Worm (Caenorhabditis elegans) whole organism, L2 larva: ENCODE data around the gene sru-25.

Experiments used
- C34F6.9 ChIP-seq: fragments of 150-350 bp; optimal IDR thresholded peaks from 2 replicates; lab custom pipeline; 2014; ENCODE audit warnings: missing biosample characterization, missing genetic modification characterization
- F13H6.1 ChIP-seq: sonication (generic microtip); optimal IDR thresholded peaks from 2 replicates; lab custom pipeline; 2016; ENCODE audit warnings: missing genetic modification characterization, missing compliant biosample characterization
- R02D3.7 ChIP-seq: fragments of 150-350 bp; optimal IDR thresholded peaks from 2 replicates; lab custom pipeline; 2014; ENCODE audit warnings: missing biosample characterization, missing genetic modification characterization
- Y55F3AM.14 ChIP-seq: fragments of 200-800 bp; sonication (Bioruptor generic); optimal IDR thresholded peaks from 2 replicates; lab custom pipeline; 2018; ENCODE audit warnings: mild to moderate bottlenecking, missing genetic modification characterization, missing compliant biosample characterization
- ZK546.5 ChIP-seq: sonication (generic microtip); optimal IDR thresholded peaks from 2 replicates; lab custom pipeline; 2017; ENCODE audit warnings: missing biosample characterization, missing genetic modification characterization
- alr-1 ChIP-seq: fragments of 150-350 bp; optimal IDR thresholded peaks from 2 replicates; lab custom pipeline; 2014; ENCODE audit warnings: missing biosample characterization, missing genetic modification characterization
- aly-2 ChIP-seq: fragments of 150-350 bp; optimal IDR thresholded peaks from 2 replicates; lab custom pipeline; 2014; ENCODE audit warnings: missing biosample characterization, missing genetic modification characterization
- ama-1 ChIP-seq: fragments of 150-350 bp; optimal IDR thresholded peaks from 2 replicates; lab custom pipeline; 2018; ENCODE audit warnings: inconsistent platforms
- blmp-1 ChIP-seq: sonication (generic microtip); optimal IDR thresholded peaks from 2 replicates; lab custom pipeline; 2017; ENCODE audit warnings: missing genetic modification characterization, mild to moderate bottlenecking, missing compliant biosample characterization, antibody characterized with exemption, moderate library complexity; ENCODE audit not compliant: insufficient read depth
- ceh-16 ChIP-seq: fragments of 150-350 bp; optimal IDR thresholded peaks from 2 replicates; lab custom pipeline; 2014; ENCODE audit warnings: missing biosample characterization, missing genetic modification characterization
- ceh-82 ChIP-seq: fragments of 150-350 bp; optimal IDR thresholded peaks from 2 replicates; lab custom pipeline; 2014; ENCODE audit warnings: missing biosample characterization, missing genetic modification characterization
- dmd-4 ChIP-seq: sonication (generic microtip); optimal IDR thresholded peaks from 2 replicates; lab custom pipeline; 2017; ENCODE audit warnings: missing biosample characterization, missing genetic modification characterization
- elt-3 ChIP-seq: sonication (generic microtip); optimal IDR thresholded peaks from 2 replicates; lab custom pipeline; 2017; ENCODE audit warnings: missing biosample characterization, missing genetic modification characterization
- fos-1 ChIP-seq: fragments of 150-350 bp; optimal IDR thresholded peaks from 2 replicates; lab custom pipeline; 2014; ENCODE audit warnings: missing biosample characterization, missing genetic modification characterization
- gmeb-1 ChIP-seq: fragments of 150-350 bp; optimal IDR thresholded peaks from 2 replicates; lab custom pipeline; 2014; ENCODE audit warnings: missing biosample characterization, missing genetic modification characterization
- lin-11 ChIP-seq: fragments of 150-350 bp; sonication (generic microtip); optimal IDR thresholded peaks from 2 replicates; lab custom pipeline; 2014; ENCODE audit warnings: missing biosample characterization, missing genetic modification characterization, inconsistent platforms, mixed read lengths
- lin-13 ChIP-seq: fragments of 150-350 bp; optimal IDR thresholded peaks from 2 replicates; lab custom pipeline; 2014; ENCODE audit warnings: missing biosample characterization, missing genetic modification reagents, missing genetic modification characterization
- lin-39 ChIP-seq: fragments of 150-350 bp; optimal IDR thresholded peaks from 2 replicates; lab custom pipeline; 2014; ENCODE audit warnings: missing biosample characterization, missing genetic modification reagents, missing genetic modification characterization
- lsy-2 ChIP-seq, 2 experiments: fragments of 150-350 bp in 1 of 2; sonication (generic microtip) in 1 of 2; optimal IDR thresholded peaks; 2 replicates each; lab custom pipeline; 2014 to 2017; ENCODE audit warnings: missing biosample characterization in 2 of 2, missing genetic modification characterization in 2 of 2
- mab-5 ChIP-seq: fragments of 150-350 bp; optimal IDR thresholded peaks from 2 replicates; lab custom pipeline; 2014; ENCODE audit warnings: missing biosample characterization, missing genetic modification characterization
- mbf-1 ChIP-seq: sonication (generic microtip); optimal IDR thresholded peaks from 2 replicates; lab custom pipeline; 2017; ENCODE audit warnings: missing biosample characterization, missing genetic modification characterization
- mdl-1 ChIP-seq, 2 experiments: fragments of 150-350 bp in 1 of 2; sonication (generic microtip) in 1 of 2; optimal IDR thresholded peaks; 2 replicates each; lab custom pipeline; 2017; ENCODE audit warnings: missing biosample characterization in 2 of 2, missing genetic modification characterization in 2 of 2
- nhr-10 ChIP-seq: sonication (generic microtip); optimal IDR thresholded peaks from 2 replicates; lab custom pipeline; 2017; ENCODE audit warnings: missing biosample characterization, missing genetic modification characterization
- nhr-11 ChIP-seq: fragments of 150-350 bp; optimal IDR thresholded peaks from 2 replicates; lab custom pipeline; 2014; ENCODE audit warnings: missing biosample characterization, missing genetic modification characterization
- nhr-12 ChIP-seq: fragments of 150-350 bp; optimal IDR thresholded peaks from 2 replicates; lab custom pipeline; 2014; ENCODE audit warnings: missing biosample characterization, missing genetic modification characterization
- nhr-129 ChIP-seq: fragments of 150-350 bp; optimal IDR thresholded peaks from 2 replicates; lab custom pipeline; 2014; ENCODE audit warnings: missing biosample characterization, missing genetic modification characterization
- nhr-21 ChIP-seq: fragments of 150-350 bp; optimal IDR thresholded peaks from 2 replicates; lab custom pipeline; 2014; ENCODE audit warnings: missing biosample characterization, missing genetic modification characterization
- nhr-23 ChIP-seq: fragments of 150-350 bp; optimal IDR thresholded peaks from 2 replicates; lab custom pipeline; 2014; ENCODE audit warnings: missing biosample characterization, missing genetic modification reagents, missing genetic modification characterization
- nhr-25 ChIP-seq: fragments of 150-350 bp; sonication (generic microtip); optimal IDR thresholded peaks from 3 replicates; lab custom pipeline; 2014; ENCODE audit warnings: missing biosample characterization, missing genetic modification characterization
- nhr-6 ChIP-seq: fragments of 150-350 bp; optimal IDR thresholded peaks from 2 replicates; lab custom pipeline; 2014; ENCODE audit warnings: missing biosample characterization, missing genetic modification characterization
- nhr-77 ChIP-seq: fragments of 150-350 bp; optimal IDR thresholded peaks from 2 replicates; lab custom pipeline; 2014; ENCODE audit warnings: missing biosample characterization, missing genetic modification characterization
- peb-1 ChIP-seq: fragments of 150-350 bp; optimal IDR thresholded peaks from 2 replicates; lab custom pipeline; 2014; ENCODE audit warnings: missing biosample characterization, missing genetic modification characterization
- sma-3 ChIP-seq: sonication (generic microtip); optimal IDR thresholded peaks from 2 replicates; lab custom pipeline; 2016; ENCODE audit warnings: missing genetic modification reagents, missing genetic modification characterization, missing compliant biosample characterization
- sma-9 ChIP-seq, 2 experiments: fragments of 150-350 bp in 1 of 2; sonication (generic microtip) in 1 of 2; optimal IDR thresholded peaks; 2 replicates each; lab custom pipeline; 2014 to 2016; ENCODE audit warnings: missing genetic modification characterization in 2 of 2, mild to moderate bottlenecking in 1 of 2, missing biosample characterization in 1 of 2, missing compliant biosample characterization in 1 of 2, missing genetic modification reagents in 1 of 2, moderate library complexity in 1 of 2
- snpc-4 ChIP-seq: fragments of 150-350 bp; optimal IDR thresholded peaks from 2 replicates; lab custom pipeline; 2014; ENCODE audit warnings: missing biosample characterization, missing genetic modification characterization
- unc-55 ChIP-seq: fragments of 150-350 bp; sonication (generic microtip); optimal IDR thresholded peaks from 3 replicates; lab custom pipeline; 2014; ENCODE audit warnings: missing biosample characterization, missing genetic modification reagents, missing genetic modification characterization
- unc-62 ChIP-seq: fragments of 150-350 bp; optimal IDR thresholded peaks from 2 replicates; lab custom pipeline; 2014; ENCODE audit warnings: missing biosample characterization, missing genetic modification reagents, missing genetic modification characterization
- ztf-1 ChIP-seq: fragments of 200-800 bp; sonication (Bioruptor generic); conservative IDR thresholded peaks from 2 replicates; pipeline ENCODE4 v1.3.6; 2022; ENCODE audit warnings: missing genetic modification characterization, missing compliant biosample characterization
- ztf-11 ChIP-seq: sonication (generic microtip); optimal IDR thresholded peaks from 2 replicates; lab custom pipeline; 2017; ENCODE audit warnings: missing biosample characterization, missing genetic modification characterization
- ztf-4 ChIP-seq: fragments of 150-350 bp; optimal IDR thresholded peaks from 2 replicates; lab custom pipeline; 2014; ENCODE audit warnings: missing biosample characterization, missing genetic modification characterization

The sru-25 gene

ce11 chrV:699489-700129 lies 25.5 kb upstream of the sru-25 start, which contains the start of the genes ugt-29 and srx-5:
ugt-29 (minus strand) TSS chrV:699589.
srx-5 (plus strand) TSS chrV:700079.
- TF ChIP-seq mab-5 (tag; lab: Kevin White, UChicago) (no peak), nhr-23 (tag; lab: Kevin White, UChicago) (no peak), nhr-6 (tag; lab: Kevin White, UChicago) (no peak), alr-1 (tag; lab: Kevin White, UChicago) (no peak), sma-3 (no peak), elt-3 (tag; lab: Kevin White, UChicago) (no peak), dmd-4 (tag; lab: Kevin White, UChicago) (no peak), F13H6.1 (tag; lab: Kevin White, UChicago) (no peak)

ce11 chrV:699051-699450 lies 24.9 kb upstream of the sru-25 start:
- TF ChIP-seq Y55F3AM.14 (GFP tag; lab: Kevin White, UChicago) = no peak
- no peak for TF ChIP-seq nhr-129 (tag; lab: Kevin White, UChicago)
- no peak for TF ChIP-seq ZK546.5
- TF ChIP-seq sma-9 (GFP tag; optimal IDR thresholded peaks at IDR 0.05; lab: Kevin White, UChicago) = no peak
- TF ChIP-seq sma-9 (tag; optimal IDR thresholded peaks at IDR 0.05; lab: Kevin White, UChicago) = no peak

ce11 chrV:695914-696313 lies 21.8 kb upstream of the sru-25 start, which contains the start of gene srj-52:
srj-52 (minus strand) TSS chrV:696014.
- TF ChIP-seq nhr-10 (tag; lab: Kevin White, UChicago) = no peak
- TF ChIP-seq ceh-82 (tag; lab: Kevin White, UChicago) = no peak
- no peak for TF ChIP-seq R02D3.7 (tag; lab: Kevin White, UChicago)
- TF ChIP-seq lin-13 (GFP tag; lab: Kevin White, UChicago) = no peak
- TF ChIP-seq lsy-2 (tag; optimal IDR thresholded peaks at IDR 0.05; lab: Kevin White, UChicago) = no peak
- no peak for TF ChIP-seq nhr-23 (tag; lab: Kevin White, UChicago)
- no peak for TF ChIP-seq nhr-77
- no peak for TF ChIP-seq lin-11 (tag; lab: Kevin White, UChicago)
- no peak for TF ChIP-seq fos-1
- no peak for TF ChIP-seq nhr-12
- TF ChIP-seq nhr-25 (tag; lab: Kevin White, UChicago) = no peak
- no peak for TF ChIP-seq lin-39
- no peak for TF ChIP-seq snpc-4
- no peak for TF ChIP-seq unc-62 (GFP tag; lab: Kevin White, UChicago)
- TF ChIP-seq nhr-6 (tag; lab: Kevin White, UChicago) = no peak

- no peak for TF ChIP-seq ztf-11 (tag; lab: Kevin White, UChicago)
- no peak for TF ChIP-seq gmeb-1
- no peak for TF ChIP-seq ama-1
- no peak for TF ChIP-seq alr-1 (tag; lab: Kevin White, UChicago)
- no peak for TF ChIP-seq mbf-1
- no peak for TF ChIP-seq nhr-25 (tag; lab: Kevin White, UChicago)
- TF ChIP-seq ztf-4 (tag; lab: Kevin White, UChicago) = no peak
- no peak for TF ChIP-seq lin-13 (GFP tag; lab: Kevin White, UChicago)
- TF ChIP-seq mdl-1 (tag; optimal IDR thresholded peaks at IDR 0.05; lab: Kevin White, UChicago) = no peak
- no peak for TF ChIP-seq nhr-77
- TF ChIP-seq ceh-82 (tag; lab: Kevin White, UChicago) = no peak
- no peak for TF ChIP-seq C34F6.9 (tag; lab: Kevin White, UChicago)
- no peak for TF ChIP-seq snpc-4
- TF ChIP-seq, all 48 proteins: peak for 0
Measured at ce11 chrV:694625-695024, 20.5 kb upstream of the sru-25 start, which contains the start of gene srj-53. srj-53 (minus strand) TSS chrV:694725.

- TF ChIP-seq unc-62 (GFP tag; lab: Kevin White, UChicago) (no peak), sma-3 (no peak), lin-11 (tag; lab: Kevin White, UChicago) (no peak), peb-1 (tag; lab: Kevin White, UChicago) (no peak), ztf-1 (no peak), aly-2 (tag; lab: Kevin White, UChicago) (no peak), blmp-1 (tag; lab: Kevin White, UChicago) (no peak), mbf-1 (no peak), nhr-11 (no peak), sma-9 (GFP tag; optimal IDR thresholded peaks at IDR 0.05; lab: Kevin White, UChicago) (no peak), sma-9 (tag; optimal IDR thresholded peaks at IDR 0.05; lab: Kevin White, UChicago) (no peak), nhr-21 (no peak), nhr-23 (tag; lab: Kevin White, UChicago) (no peak), unc-55 (GFP tag; lab: Kevin White, UChicago) (no peak), ceh-16 (tag; lab: Kevin White, UChicago) (no peak), nhr-25 (tag; lab: Kevin White, UChicago) (no peak)
Measured at ce11 chrV:692720-693422, 18.8 kb upstream of the sru-25 start, which contains the start of gene srx-4. srx-4 (minus strand) TSS chrV:692770.
